Fruit fly (Drosophila melanogaster) whole organism, embryonic: ENCODE results near the gene CG5815.
A peak's percentile ranks its signal among the peaks of the same experiment; 100 is the strongest.

Source experiments
- Aef1 ChIP-seq: fragments of 200-800 bp; sonication (Bioruptor generic); IDR thresholded peaks from 3 replicates; pipeline ENCODE4 v1.3.6; 2022; ENCODE audit warnings: missing biosample characterization, missing genetic modification characterization
- B-H1 ChIP-seq: fragments of 200-800 bp; sonication (Bioruptor generic); IDR thresholded peaks from 3 replicates; pipeline ENCODE4 v1.3.6; 2022; ENCODE audit warnings: missing biosample characterization, missing genetic modification characterization
- CG10209 ChIP-seq: fragments of 200-800 bp; sonication (Bioruptor generic); optimal IDR thresholded peaks from 3 replicates; lab custom pipeline; 2017; ENCODE audit warnings: missing biosample characterization, mild to moderate bottlenecking, missing genetic modification characterization, missing genetic modification reagents
- CG10462 ChIP-seq: fragments of 200-800 bp; sonication (Bioruptor generic); optimal IDR thresholded peaks from 2 replicates; lab custom pipeline; 2016; ENCODE audit warnings: missing biosample characterization, missing genetic modification characterization
- CG11398 ChIP-seq: fragments of 200-800 bp; sonication (Bioruptor generic); optimal IDR thresholded peaks from 2 replicates; lab custom pipeline; 2016; ENCODE audit warnings: missing biosample characterization, missing genetic modification characterization
- CG11695 ChIP-seq: fragments of 200-800 bp; sonication (Bioruptor generic); IDR thresholded peaks from 3 replicates; pipeline ENCODE4 v1.3.6; 2022; ENCODE audit warnings: missing biosample characterization, missing genetic modification characterization
- CG1233 ChIP-seq: fragments of 200-800 bp; sonication (Bioruptor generic); optimal IDR thresholded peaks from 4 replicates; lab custom pipeline; 2018; ENCODE audit warnings: missing biosample characterization, mild to moderate bottlenecking, missing genetic modification characterization
- CG14710 ChIP-seq: fragments of 200-800 bp; sonication (Bioruptor generic); optimal IDR thresholded peaks from 3 replicates; lab custom pipeline; 2019; ENCODE audit warnings: missing biosample characterization, mild to moderate bottlenecking, missing genetic modification characterization, moderate library complexity
- CG17328 ChIP-seq: fragments of 200-800 bp; sonication (Bioruptor generic); IDR thresholded peaks from 2 replicates; pipeline ENCODE4 v1.3.6; 2022; ENCODE audit warnings: missing biosample characterization, missing genetic modification characterization
- CG1792 ChIP-seq: fragments of 200-800 bp; sonication (Bioruptor generic); optimal IDR thresholded peaks from 2 replicates; lab custom pipeline; 2016; ENCODE audit warnings: missing biosample characterization, missing genetic modification characterization
- CG18476 ChIP-seq: fragments of 200-800 bp; sonication (Bioruptor generic); optimal IDR thresholded peaks from 2 replicates; lab custom pipeline; 2016; ENCODE audit warnings: missing biosample characterization, mild to moderate bottlenecking, missing genetic modification characterization
- CG2678 ChIP-seq: fragments of 200-800 bp; sonication (Bioruptor generic); optimal IDR thresholded peaks from 3 replicates; lab custom pipeline; 2019; ENCODE audit warnings: missing biosample characterization, mild to moderate bottlenecking, missing genetic modification characterization, moderate library complexity
- CG3281 ChIP-seq: fragments of 200-800 bp; sonication (Bioruptor generic); optimal IDR thresholded peaks from 3 replicates; lab custom pipeline; 2017; ENCODE audit warnings: missing biosample characterization, mild to moderate bottlenecking, missing genetic modification characterization
- CG33213 ChIP-seq: fragments of 200-800 bp; sonication (Bioruptor generic); optimal IDR thresholded peaks from 3 replicates; lab custom pipeline; 2016; ENCODE audit warnings: missing biosample characterization, missing genetic modification characterization
- CG4404 ChIP-seq: fragments of 200-800 bp; sonication (Bioruptor generic); IDR thresholded peaks from 2 replicates; pipeline ENCODE4 v1.3.6; 2022; ENCODE audit warnings: missing biosample characterization, missing genetic modification characterization
- CG7963 ChIP-seq: fragments of 200-800 bp; sonication (Bioruptor generic); IDR thresholded peaks from 3 replicates; pipeline ENCODE4 v1.3.6; 2022; ENCODE audit warnings: missing biosample characterization, missing genetic modification characterization; ENCODE audit not compliant: partially characterized antibody
- CG8290 ChIP-seq, 3 experiments: fragments of 200-800 bp; sonication (Bioruptor generic); optimal IDR thresholded peaks; 2 replicates each; lab custom pipeline; 2016 to 2019; ENCODE audit warnings: missing biosample characterization in 3 of 3, missing genetic modification characterization in 3 of 3, mild to moderate bottlenecking in 2 of 3, moderate library complexity in 1 of 3
- CG9437 ChIP-seq: fragments of 200-800 bp; sonication (Bioruptor generic); optimal IDR thresholded peaks from 2 replicates; lab custom pipeline; 2018; ENCODE audit warnings: missing biosample characterization, mild to moderate bottlenecking, missing genetic modification characterization
- CG9932 ChIP-seq: fragments of 200-800 bp; sonication (Bioruptor generic); IDR thresholded peaks from 2 replicates; pipeline ENCODE4 v1.3.6; 2022; ENCODE audit warnings: missing biosample characterization, missing genetic modification characterization
- CHES-1-like ChIP-seq: fragments of 200-800 bp; sonication (Bioruptor generic); optimal IDR thresholded peaks from 2 replicates; lab custom pipeline; 2016; ENCODE audit warnings: missing biosample characterization, missing genetic modification characterization
- CoRest ChIP-seq: fragments of 200-800 bp; sonication (Bioruptor generic); optimal IDR thresholded peaks from 3 replicates; lab custom pipeline; 2018; ENCODE audit warnings: missing biosample characterization, mild to moderate bottlenecking, missing genetic modification characterization, moderate library complexity
- Hr39 ChIP-seq: fragments of >200 bp; optimal IDR thresholded peaks from 2 replicates; lab custom pipeline; 2017
- Kr ChIP-seq: fragments of 200-800 bp; sonication (Bioruptor generic); optimal IDR thresholded peaks from 2 replicates; lab custom pipeline; 2017; ENCODE audit warnings: missing biosample characterization, mild to moderate bottlenecking, missing genetic modification characterization
- Mad ChIP-seq: fragments of 200-800 bp; sonication (Bioruptor generic); optimal IDR thresholded peaks from 2 replicates; lab custom pipeline; 2016; ENCODE audit warnings: missing biosample characterization, missing genetic modification characterization
- NC2α ChIP-seq: fragments of 200-800 bp; sonication (Bioruptor generic); optimal IDR thresholded peaks from 2 replicates; lab custom pipeline; 2016; ENCODE audit warnings: missing biosample characterization, missing genetic modification characterization
- Nf-YA ChIP-seq: fragments of 200-800 bp; sonication (Bioruptor generic); IDR thresholded peaks from 2 replicates; pipeline ENCODE4 v1.3.6; 2022; ENCODE audit warnings: missing biosample characterization, missing genetic modification characterization
- Nf-YB ChIP-seq: fragments of 200-800 bp; sonication (Bioruptor generic); optimal IDR thresholded peaks from 3 replicates; lab custom pipeline; 2019; ENCODE audit warnings: missing biosample characterization, mild to moderate bottlenecking, missing genetic modification characterization, moderate library complexity
- Ravus ChIP-seq: fragments of 200-800 bp; sonication (Bioruptor generic); IDR thresholded peaks from 2 replicates; pipeline ENCODE4 v1.3.6; 2022; ENCODE audit warnings: missing biosample characterization, missing genetic modification characterization
- Sox100B ChIP-seq: fragments of 200-800 bp; sonication (Bioruptor generic); optimal IDR thresholded peaks from 3 replicates; lab custom pipeline; 2018; ENCODE audit warnings: missing biosample characterization, mild to moderate bottlenecking, missing genetic modification characterization
- Ssrp ChIP-seq: fragments of 200-800 bp; sonication (Bioruptor generic); optimal IDR thresholded peaks from 2 replicates; lab custom pipeline; 2018; ENCODE audit warnings: missing biosample characterization, mild to moderate bottlenecking, missing genetic modification characterization, moderate library complexity
- TFAM ChIP-seq: fragments of 200-800 bp; sonication (Bioruptor generic); optimal IDR thresholded peaks from 2 replicates; lab custom pipeline; 2017; ENCODE audit warnings: missing biosample characterization, missing genetic modification characterization, inconsistent platforms
- Vsx1 ChIP-seq: fragments of 200-800 bp; sonication (Bioruptor generic); optimal IDR thresholded peaks from 2 replicates; lab custom pipeline; 2017; ENCODE audit warnings: missing biosample characterization, mild to moderate bottlenecking, missing genetic modification characterization, missing genetic modification reagents
- ap ChIP-seq: fragments of 200-800 bp; sonication (Bioruptor generic); IDR thresholded peaks from 2 replicates; pipeline ENCODE4 v1.3.6; 2022; ENCODE audit warnings: missing biosample characterization, missing genetic modification characterization
- chinmo ChIP-seq: fragments of 200-800 bp; sonication (Bioruptor generic); IDR thresholded peaks from 4 replicates; pipeline ENCODE4 v1.3.6; 2022; ENCODE audit warnings: missing biosample characterization, missing genetic modification characterization; ENCODE audit not compliant: partially characterized antibody
- da ChIP-seq: fragments of 200-800 bp; sonication (Bioruptor generic); optimal IDR thresholded peaks from 2 replicates; lab custom pipeline; 2016; ENCODE audit warnings: missing biosample characterization, missing genetic modification characterization
- danr ChIP-seq: fragments of 200-800 bp; sonication (Bioruptor generic); IDR thresholded peaks from 2 replicates; pipeline ENCODE4 v1.3.6; 2022; ENCODE audit warnings: missing biosample characterization, missing genetic modification characterization
- dmrt99B ChIP-seq: fragments of 200-800 bp; sonication (Bioruptor generic); optimal IDR thresholded peaks from 2 replicates; lab custom pipeline; 2018; ENCODE audit warnings: missing biosample characterization, mild to moderate bottlenecking, missing genetic modification characterization, moderate library complexity
- gsb ChIP-seq: fragments of 200-800 bp; sonication (Bioruptor generic); IDR thresholded peaks from 2 replicates; pipeline ENCODE4 v1.3.6; 2022; ENCODE audit warnings: missing biosample characterization, missing genetic modification characterization
- h ChIP-seq: fragments of >200 bp; optimal IDR thresholded peaks from 2 replicates; lab custom pipeline; 2017
- jing ChIP-seq: fragments of 200-800 bp; sonication (Bioruptor generic); optimal IDR thresholded peaks from 2 replicates; lab custom pipeline; 2018; ENCODE audit warnings: missing biosample characterization, mild to moderate bottlenecking, missing genetic modification characterization
- klu ChIP-seq: fragments of 200-800 bp; sonication (Bioruptor generic); IDR thresholded peaks from 2 replicates; pipeline ENCODE4 v1.3.6; 2022; ENCODE audit warnings: missing biosample characterization, missing genetic modification characterization
- kni ChIP-seq: fragments of 200-800 bp; sonication (Bioruptor generic); optimal IDR thresholded peaks from 3 replicates; lab custom pipeline; 2017; ENCODE audit warnings: mild to moderate bottlenecking, missing biosample characterization, missing genetic modification reagents, missing genetic modification characterization
- ro ChIP-seq: fragments of 200-800 bp; sonication (Bioruptor generic); IDR thresholded peaks from 2 replicates; pipeline ENCODE4 v1.3.6; 2022; ENCODE audit warnings: missing biosample characterization, missing genetic modification characterization
- sens-2 ChIP-seq: fragments of 200-800 bp; sonication (Bioruptor generic); IDR thresholded peaks from 2 replicates; pipeline ENCODE4 v1.3.6; 2022; ENCODE audit warnings: missing biosample characterization, missing genetic modification characterization
- shn ChIP-seq: fragments of 200-800 bp; sonication (Bioruptor generic); optimal IDR thresholded peaks from 3 replicates; lab custom pipeline; 2016; ENCODE audit warnings: missing biosample characterization, missing genetic modification characterization
- sim ChIP-seq: fragments of 200-800 bp; sonication (Bioruptor generic); IDR thresholded peaks from 2 replicates; pipeline ENCODE4 v1.3.6; 2022; ENCODE audit warnings: missing biosample characterization, missing genetic modification characterization
- tll ChIP-seq, 2 experiments: fragments of 200-800 bp in 1 of 2; fragments of >200 bp in 1 of 2; sonication (Bioruptor generic) in 1 of 2; optimal IDR thresholded peaks; 2 replicates each; lab custom pipeline; 2017 to 2019; ENCODE audit warnings: missing biosample characterization in 2 of 2, missing genetic modification characterization in 2 of 2, mild to moderate bottlenecking in 1 of 2, moderate library complexity in 1 of 2
- twi ChIP-seq: fragments of 200-800 bp; optimal IDR thresholded peaks from 2 replicates; lab custom pipeline; 2019; ENCODE audit warnings: missing biosample characterization, mild to moderate bottlenecking, missing genetic modification characterization, moderate library complexity
- wek ChIP-seq: fragments of 200-800 bp; sonication (Bioruptor generic); optimal IDR thresholded peaks from 3 replicates; lab custom pipeline; 2018; ENCODE audit warnings: missing biosample characterization, mild to moderate bottlenecking, missing genetic modification characterization, moderate library complexity

Gene CG5815

DNA sequence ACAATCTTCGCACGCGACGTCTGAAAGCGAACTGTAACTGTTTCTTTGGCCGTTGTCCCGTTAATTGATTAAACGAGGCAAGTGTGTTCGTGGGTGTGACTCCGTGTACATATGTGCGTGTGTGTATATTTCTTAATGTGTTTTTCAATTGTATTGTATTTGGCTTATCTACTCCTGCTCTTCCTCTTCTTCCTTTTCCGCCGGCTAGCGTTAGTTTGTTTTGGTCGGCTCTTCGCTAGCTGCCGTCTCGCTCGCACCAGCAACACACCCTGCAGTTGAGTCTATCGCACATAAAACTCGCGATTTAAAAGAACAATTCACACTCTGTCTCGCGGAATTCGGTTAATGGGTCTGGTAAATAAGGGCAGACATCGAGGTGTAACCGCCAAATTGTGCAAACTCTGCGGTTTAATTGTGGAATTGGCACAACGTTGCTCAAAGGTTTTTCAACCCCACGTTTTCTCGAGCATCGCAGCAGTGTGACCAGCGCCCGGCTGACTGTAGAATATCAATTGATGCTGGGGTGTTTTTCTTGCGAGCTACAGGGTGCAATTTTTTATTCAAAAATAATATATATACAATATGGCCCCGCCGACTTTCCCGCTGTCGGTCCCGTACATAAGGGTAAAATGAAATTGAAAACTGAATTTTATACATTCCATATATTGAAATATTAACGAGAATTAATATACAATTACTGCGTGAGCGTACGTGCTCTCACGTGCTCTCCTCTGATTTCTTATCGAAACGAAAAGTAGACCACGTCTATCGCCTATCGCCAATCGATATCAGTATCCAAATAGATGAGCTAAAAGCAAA is at the start of gene CG5815, which contains the start of gene gb (continued):
- TF ChIP-seq CG10462 (GFP tag; lab: Kevin White, UChicago) (peak; percentile 86), wek (GFP tag; lab: Kevin White, UChicago) (no peak), kni (GFP tag; lab: Kevin White, UChicago) (peak; percentile 98), shn (GFP tag; lab: Kevin White, UChicago) (peak; percentile 73), CHES-1-like (peak; percentile 47), CG4404 (GFP tag; lab: Robert Waterston, UW) (peak; percentile 85), CoRest (tag; lab: Kevin White, UChicago) (peak; percentile 95), tll (GFP tag; optimal IDR thresholded peaks at IDR 0.05; lab: Kevin White, UChicago) (peak in 1 of 2 experiments; percentile 3), Hr39 (no peak), CG33213 (GFP tag; lab: Kevin White, UChicago) (peak; percentile 88), CG14710 (tag; lab: Kevin White, UChicago) (peak; percentile 88), CG1792 (GFP tag; lab: Kevin White, UChicago) (peak; percentile 17), ro (peak; percentile 55), CG2678 (tag; lab: Kevin White, UChicago) (peak; percentile 92), gsb (GFP tag; lab: Robert Waterston, UW) (peak; percentile 80), twi (tag; lab: Kevin White, UChicago) (peak; percentile 79), CG17328 (GFP tag; lab: Robert Waterston, UW) (peak; percentile 92), Nf-YA (peak; percentile 70), h (no peak), CG9932 (GFP tag; lab: Robert Waterston, UW) (peak; percentile 97), CG7963 (GFP tag; lab: Robert Waterston, UW) (peak; percentile 88), Kr (no peak), dmrt99B (no peak), CG1233 (GFP tag; lab: Kevin White, UChicago) (peak; percentile 85), CG11695 (GFP tag; lab: Robert Waterston, UW) (peak; percentile 90), CG3281 (GFP tag; lab: Kevin White, UChicago) (peak; percentile 91), jing (GFP tag; lab: Kevin White, UChicago) (peak; percentile 76), Sox100B (GFP tag; lab: Kevin White, UChicago) (no peak), TFAM (GFP tag; lab: Kevin White, UChicago) (peak; percentile 50), sens-2 (GFP tag; lab: Robert Waterston, UW) (peak; percentile 73; the same call in 1 of the 2 replicates), B-H1 (peak; percentile 77), chinmo (GFP tag; lab: Robert Waterston, UW) (peak; percentile 74; the same call in 2 of the 4 replicates), Aef1 (GFP tag; lab: Robert Waterston, UW) (peak; percentile 91), danr (peak; percentile 74), CG8290 (GFP tag; optimal IDR thresholded peaks at IDR 0.05; lab: Kevin White, UChicago) (peak; percentile 90), CG8290 (tag; optimal IDR thresholded peaks at IDR 0.05; lab: Kevin White, UChicago) (peak in 1 of 2 experiments; percentile 84), ap (GFP tag; lab: Robert Waterston, UW) (peak; percentile 81), Ravus (GFP tag; lab: Robert Waterston, UW) (peak; percentile 68), Vsx1 (GFP tag; lab: Kevin White, UChicago) (no peak), Nf-YB (GFP tag; lab: Kevin White, UChicago) (peak; percentile 73), NC2α (GFP tag; lab: Kevin White, UChicago) (peak; percentile 2), Mad (GFP tag; lab: Kevin White, UChicago) (peak; percentile 92), da (GFP tag; lab: Kevin White, UChicago) (no peak), sim (GFP tag; lab: Robert Waterston, UW) (peak; percentile 64), CG10209 (GFP tag; lab: Kevin White, UChicago) (peak; percentile 89), klu (GFP tag; lab: Robert Waterston, UW) (peak; percentile 85), CG11398 (GFP tag; lab: Kevin White, UChicago) (peak; percentile 43), Ssrp (tag; lab: Kevin White, UChicago) (peak; percentile 87), CG18476 (GFP tag; lab: Kevin White, UChicago) (peak; percentile 91), CG9437 (GFP tag; lab: Kevin White, UChicago) (peak; percentile 75)
